Fruit fly (Drosophila melanogaster) whole organism, embryonic: ENCODE data around the gene CG42727.

ENCODE experiments used
- Ada2b ChIP-seq: fragments of 200-800 bp; sonication (Bioruptor generic); IDR thresholded peaks from 2 replicates; pipeline ENCODE4 v1.3.6; 2022; ENCODE audit warnings: missing biosample characterization, missing genetic modification characterization
- BEAF-32 ChIP-seq: fragments of 200-800 bp; sonication (Bioruptor generic); optimal IDR thresholded peaks from 3 replicates; lab custom pipeline; 2017; ENCODE audit warnings: missing biosample characterization, missing genetic modification characterization, mild to moderate bottlenecking, moderate library complexity, missing genetic modification reagents
- CG10147 ChIP-seq: fragments of 200-800 bp; sonication (Bioruptor generic); optimal IDR thresholded peaks from 2 replicates; lab custom pipeline; 2019; ENCODE audit warnings: missing biosample characterization, mild to moderate bottlenecking, missing genetic modification characterization, moderate library complexity
- CG10267 ChIP-seq: fragments of 200-800 bp; sonication (Bioruptor generic); optimal IDR thresholded peaks from 2 replicates; lab custom pipeline; 2018; ENCODE audit warnings: missing biosample characterization, mild to moderate bottlenecking, missing genetic modification characterization, moderate library complexity
- CG13424 ChIP-seq: fragments of 200-800 bp; sonication (Bioruptor generic); optimal IDR thresholded peaks from 2 replicates; lab custom pipeline; 2019; ENCODE audit warnings: missing biosample characterization, mild to moderate bottlenecking, missing genetic modification characterization, moderate library complexity
- CG14014 ChIP-seq: fragments of 200-800 bp; sonication (Bioruptor generic); IDR thresholded peaks from 2 replicates; pipeline ENCODE4 v1.3.6; 2022; ENCODE audit warnings: missing biosample characterization, missing genetic modification characterization
- CG14710 ChIP-seq: fragments of 200-800 bp; sonication (Bioruptor generic); optimal IDR thresholded peaks from 3 replicates; lab custom pipeline; 2019; ENCODE audit warnings: missing biosample characterization, mild to moderate bottlenecking, missing genetic modification characterization, moderate library complexity
- CG2120 ChIP-seq: fragments of 200-800 bp; sonication (Bioruptor generic); optimal IDR thresholded peaks from 3 replicates; lab custom pipeline; 2016; ENCODE audit warnings: missing biosample characterization, missing genetic modification characterization
- CG2875 ChIP-seq: fragments of 200-800 bp; sonication (Bioruptor generic); optimal IDR thresholded peaks from 2 replicates; lab custom pipeline; 2017; ENCODE audit warnings: missing biosample characterization, mild to moderate bottlenecking, missing genetic modification characterization, missing genetic modification reagents
- CG30431 ChIP-seq: fragments of 200-800 bp; sonication (Bioruptor generic); optimal IDR thresholded peaks from 2 replicates; lab custom pipeline; 2017; ENCODE audit warnings: missing biosample characterization, missing genetic modification characterization
- CG32767 ChIP-seq: fragments of 200-800 bp; sonication (Bioruptor generic); IDR thresholded peaks from 2 replicates; pipeline ENCODE4 v1.3.6; 2022; ENCODE audit warnings: missing biosample characterization, missing genetic modification characterization
- CG8290 ChIP-seq, 3 experiments: fragments of 200-800 bp; sonication (Bioruptor generic); optimal IDR thresholded peaks; 2 replicates each; lab custom pipeline; 2016 to 2019; ENCODE audit warnings: missing biosample characterization in 3 of 3, missing genetic modification characterization in 3 of 3, mild to moderate bottlenecking in 2 of 3, moderate library complexity in 1 of 3
- Dp ChIP-seq: fragments of 200-800 bp; sonication (Bioruptor generic); optimal IDR thresholded peaks from 2 replicates; lab custom pipeline; 2018; ENCODE audit warnings: missing biosample characterization, mild to moderate bottlenecking, missing genetic modification characterization, moderate library complexity
- Dref ChIP-seq: fragments of 200-800 bp; sonication (Bioruptor generic); IDR thresholded peaks from 2 replicates; pipeline ENCODE4 v1.3.6; 2022; ENCODE audit warnings: missing biosample characterization, missing genetic modification characterization
- Elba2 ChIP-seq: fragments of 200-800 bp; sonication (Bioruptor generic); optimal IDR thresholded peaks from 3 replicates; lab custom pipeline; 2016; ENCODE audit warnings: missing biosample characterization, missing genetic modification characterization
- Ets97D ChIP-seq: fragments of 200-800 bp; sonication (Bioruptor generic); optimal IDR thresholded peaks from 3 replicates; lab custom pipeline; 2016; ENCODE audit warnings: missing biosample characterization, missing genetic modification characterization
- HLH3B ChIP-seq: fragments of 200-800 bp; sonication (Bioruptor generic); IDR thresholded peaks from 2 replicates; pipeline ENCODE4 v1.3.6; 2022; ENCODE audit warnings: missing biosample characterization, missing genetic modification characterization
- HLH4C ChIP-seq: fragments of 200-800 bp; sonication (Bioruptor generic); IDR thresholded peaks from 3 replicates; pipeline ENCODE4 v1.3.6; 2022; ENCODE audit warnings: missing biosample characterization, missing genetic modification characterization; ENCODE audit not compliant: partially characterized antibody
- Med ChIP-seq: fragments of 200-800 bp; sonication (Bioruptor generic); peaks from one replicate; lab custom pipeline; 2016; ENCODE audit warnings: missing biosample characterization, missing genetic modification characterization, mild to moderate bottlenecking, inconsistent platforms, moderate library complexity
- Mrtf ChIP-seq: fragments of 200-800 bp; sonication (Bioruptor generic); IDR thresholded peaks from 3 replicates; pipeline ENCODE4 v1.3.6; 2022; ENCODE audit warnings: missing biosample characterization, missing genetic modification characterization
- Scr ChIP-seq: fragments of 200-800 bp; sonication (Bioruptor generic); IDR thresholded peaks from 2 replicates; pipeline ENCODE4 v1.3.6; 2022; ENCODE audit warnings: missing biosample characterization, missing genetic modification characterization; ENCODE audit not compliant: partially characterized antibody
- Side ChIP-seq: fragments of 200-800 bp; sonication (Bioruptor generic); optimal IDR thresholded peaks from 2 replicates; lab custom pipeline; 2016; ENCODE audit warnings: missing biosample characterization, missing genetic modification characterization
- Sin3A ChIP-seq: fragments of >200 bp; optimal IDR thresholded peaks from 2 replicates; lab custom pipeline; 2018
- Sry-δ ChIP-seq: fragments of 200-800 bp; sonication (Bioruptor generic); optimal IDR thresholded peaks from 2 replicates; lab custom pipeline; 2016; ENCODE audit warnings: missing biosample characterization, missing genetic modification characterization
- TFAM ChIP-seq: fragments of 200-800 bp; sonication (Bioruptor generic); optimal IDR thresholded peaks from 2 replicates; lab custom pipeline; 2017; ENCODE audit warnings: missing biosample characterization, missing genetic modification characterization, inconsistent platforms
- YL-1 ChIP-seq: fragments of 200-800 bp; sonication (Bioruptor generic); optimal IDR thresholded peaks from 3 replicates; lab custom pipeline; 2017; ENCODE audit warnings: missing biosample characterization, mild to moderate bottlenecking, missing genetic modification characterization
- ato ChIP-seq: fragments of 200-800 bp; sonication (Bioruptor generic); IDR thresholded peaks from 2 replicates; pipeline ENCODE4 v1.3.6; 2022; ENCODE audit warnings: missing biosample characterization, missing genetic modification characterization; ENCODE audit not compliant: partially characterized antibody
- bbx ChIP-seq: fragments of 200-800 bp; sonication (Bioruptor generic); IDR thresholded peaks from 2 replicates; pipeline ENCODE4 v1.3.6; 2022; ENCODE audit warnings: missing biosample characterization, missing genetic modification characterization; ENCODE audit not compliant: partially characterized antibody
- cg ChIP-seq: fragments of 200-800 bp; sonication (Bioruptor generic); optimal IDR thresholded peaks from 3 replicates; lab custom pipeline; 2019; ENCODE audit warnings: missing biosample characterization, mild to moderate bottlenecking, missing genetic modification characterization, moderate library complexity
- chinmo ChIP-seq: fragments of 200-800 bp; sonication (Bioruptor generic); IDR thresholded peaks from 4 replicates; pipeline ENCODE4 v1.3.6; 2022; ENCODE audit warnings: missing biosample characterization, missing genetic modification characterization; ENCODE audit not compliant: partially characterized antibody
- crp ChIP-seq, 2 experiments: fragments of 200-800 bp; sonication (Bioruptor generic); optimal IDR thresholded peaks; 2 replicates in 1 of 2; 3 replicates in 1 of 2; lab custom pipeline; 2017; ENCODE audit warnings: missing biosample characterization in 2 of 2, missing genetic modification characterization in 2 of 2, mild to moderate bottlenecking in 1 of 2, moderate library complexity in 1 of 2
- dpn ChIP-seq, 2 experiments: fragments of 200-800 bp; sonication (Bioruptor generic); optimal IDR thresholded peaks; 3 replicates each; lab custom pipeline; 2016; ENCODE audit warnings: missing biosample characterization in 2 of 2, missing genetic modification characterization in 2 of 2
- her ChIP-seq: fragments of 200-800 bp; sonication (Bioruptor generic); optimal IDR thresholded peaks from 2 replicates; lab custom pipeline; 2016; ENCODE audit warnings: missing biosample characterization, missing genetic modification characterization
- insv ChIP-seq, 2 experiments: fragments of 200-800 bp; sonication (Bioruptor generic); optimal IDR thresholded peaks; 3 replicates each; lab custom pipeline; 2016 to 2018; ENCODE audit warnings: missing biosample characterization in 2 of 2, missing genetic modification characterization in 2 of 2
- pzg ChIP-seq: fragments of 200-800 bp; sonication (Bioruptor generic); optimal IDR thresholded peaks from 3 replicates; lab custom pipeline; 2018; ENCODE audit warnings: missing biosample characterization, mild to moderate bottlenecking, missing genetic modification characterization, moderate library complexity
- sens ChIP-seq: fragments of 200-800 bp; sonication (Bioruptor generic); peaks from one replicate; lab custom pipeline; 2016; ENCODE audit warnings: missing biosample characterization, missing genetic modification characterization
- sob ChIP-seq: fragments of 200-800 bp; sonication (Bioruptor generic); IDR thresholded peaks from 2 replicates; pipeline ENCODE4 v1.3.6; 2022; ENCODE audit warnings: missing biosample characterization, missing genetic modification characterization
- stwl ChIP-seq: fragments of 200-800 bp; sonication (Bioruptor generic); optimal IDR thresholded peaks from 3 replicates; lab custom pipeline; 2018; ENCODE audit warnings: missing biosample characterization, mild to moderate bottlenecking, missing genetic modification characterization, moderate library complexity
- unc-4 ChIP-seq: fragments of 200-800 bp; sonication (Bioruptor generic); IDR thresholded peaks from 2 replicates; pipeline ENCODE4 v1.3.6; 2022; ENCODE audit warnings: missing biosample characterization, missing genetic modification characterization; ENCODE audit not compliant: partially characterized antibody
- unpg ChIP-seq: fragments of 200-800 bp; sonication (Bioruptor generic); optimal IDR thresholded peaks from 3 replicates; lab custom pipeline; 2018; ENCODE audit warnings: missing biosample characterization, mild to moderate bottlenecking, missing genetic modification characterization, moderate library complexity
- usp ChIP-seq: fragments of >200 bp; optimal IDR thresholded peaks from 2 replicates; lab custom pipeline; 2017; ENCODE audit warnings: missing biosample characterization, missing genetic modification characterization
- zen2 ChIP-seq: fragments of 200-800 bp; sonication (Bioruptor generic); IDR thresholded peaks from 3 replicates; pipeline ENCODE4 v1.3.6; 2022; ENCODE audit warnings: missing biosample characterization, missing genetic modification characterization; ENCODE audit not compliant: partially characterized antibody

Gene CG42727

DNA sequence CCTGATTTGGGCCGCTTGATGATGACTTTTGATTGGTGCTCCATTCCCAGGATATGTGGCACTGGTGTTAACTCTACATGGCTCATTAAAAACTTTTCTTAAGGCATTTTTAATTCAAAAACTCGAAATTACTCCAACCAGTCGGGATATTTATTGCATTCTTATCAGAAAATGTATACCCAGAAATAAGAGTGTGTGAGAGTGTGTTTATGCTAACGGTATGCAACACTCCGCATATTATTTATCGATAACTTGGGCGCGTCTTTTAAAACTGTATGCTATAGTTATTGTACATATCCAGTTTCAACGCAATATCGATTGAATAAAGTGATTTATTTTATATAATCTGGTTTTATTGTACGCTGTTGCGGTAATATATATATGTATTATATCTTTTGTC lies 19.6 kb downstream of the CG42727 start, which contains the start of gene CG34404 (continued):
- TF ChIP-seq cg (GFP tag; lab: Kevin White, UChicago) (peak; percentile 54), sens (GFP tag; lab: Kevin White, UChicago) (peak; percentile 62), insv (GFP tag; optimal IDR thresholded peaks at IDR 0.05; lab: Kevin White, UChicago) (peak; percentile 61 to 96), Mrtf (no peak), CG14710 (tag; lab: Kevin White, UChicago) (peak; percentile 42), dpn (GFP tag; optimal IDR thresholded peaks at IDR 0.05; lab: Kevin White, UChicago) (peak in 1 of 2 experiments; percentile 8), CG10147 (GFP tag; lab: Kevin White, UChicago) (no peak), CG2875 (GFP tag; lab: Kevin White, UChicago) (no peak), Side (GFP tag; lab: Kevin White, UChicago) (peak; percentile 19), Sin3A (no peak), unpg (GFP tag; lab: Kevin White, UChicago) (peak; percentile 6), ato (GFP tag; lab: Robert Waterston, UW) (peak; percentile 17; the same call in 1 of the 2 replicates), Med (GFP tag; lab: Kevin White, UChicago) (peak; percentile 66), sob (GFP tag; lab: Robert Waterston, UW) (peak; percentile 22; the same call in 1 of the 2 replicates), YL-1 (GFP tag; lab: Kevin White, UChicago) (peak; percentile 9), crp (GFP tag; optimal IDR thresholded peaks at IDR 0.05; lab: Kevin White, UChicago) (peak in 1 of 2 experiments; percentile 36), CG8290 (GFP tag; optimal IDR thresholded peaks at IDR 0.05; lab: Kevin White, UChicago) (no peak), CG8290 (tag; optimal IDR thresholded peaks at IDR 0.05; lab: Kevin White, UChicago) (peak in 1 of 2 experiments; percentile 28), Scr (peak; percentile 54; the same call in 1 of the 2 replicates), zen2 (GFP tag; lab: Robert Waterston, UW) (peak; percentile 32; the same call in 2 of the 3 replicates), HLH4C (GFP tag; lab: Robert Waterston, UW) (peak; percentile 42; the same call in 1 of the 3 replicates), Dref (GFP tag; lab: Robert Waterston, UW) (peak; percentile 73), CG14014 (GFP tag; lab: Robert Waterston, UW) (no peak), Elba2 (GFP tag; lab: Kevin White, UChicago) (peak; percentile 31), CG32767 (GFP tag; lab: Robert Waterston, UW) (peak; percentile 75), pzg (GFP tag; lab: Kevin White, UChicago) (peak; percentile 46), TFAM (GFP tag; lab: Kevin White, UChicago) (no peak), BEAF-32 (GFP tag; lab: Kevin White, UChicago) (peak; percentile 38), CG2120 (GFP tag; lab: Kevin White, UChicago) (peak; percentile 15), her (GFP tag; lab: Kevin White, UChicago) (peak; percentile 4), HLH3B (GFP tag; lab: Robert Waterston, UW) (no peak), Ada2b (GFP tag; lab: Robert Waterston, UW) (no peak), unc-4 (GFP tag; lab: Robert Waterston, UW) (0 out of 2 replicates have a peak, but pooled peaks have one; percentile 24), chinmo (GFP tag; lab: Robert Waterston, UW) (0 out of 4 replicates have a peak, but pooled peaks have one; percentile 57), stwl (tag; lab: Kevin White, UChicago) (peak; percentile 45), usp (GFP tag; lab: Kevin White, UChicago) (no peak), CG13424 (no peak), CG30431 (GFP tag; lab: Kevin White, UChicago) (no peak), Sry-δ (GFP tag; lab: Kevin White, UChicago) (peak; percentile 31), CG10267 (peak; percentile 93), Ets97D (GFP tag; lab: Kevin White, UChicago) (peak; percentile 4), bbx (peak; percentile 39), Dp (GFP tag; lab: Kevin White, UChicago) (peak; percentile 85)
